Fruit fly (Drosophila melanogaster) whole organism, embryonic: ENCODE results near the gene SP.

Experiments
- Adf1 ChIP-seq: fragments of 200-800 bp; sonication (Bioruptor generic); IDR thresholded peaks from 2 replicates; pipeline ENCODE4 v1.3.6; 2022; ENCODE audit warnings: missing biosample characterization, missing genetic modification characterization
- Blimp-1 ChIP-seq: fragments of 200-800 bp; sonication (Bioruptor generic); optimal IDR thresholded peaks from 3 replicates; lab custom pipeline; 2018; ENCODE audit warnings: missing biosample characterization, missing genetic modification characterization, mild to moderate bottlenecking, moderate library complexity, missing genetic modification reagents
- CG10959 ChIP-seq: fragments of 200-800 bp; sonication (Bioruptor generic); IDR thresholded peaks from 2 replicates; pipeline ENCODE4 v1.3.6; 2022; ENCODE audit warnings: missing biosample characterization, missing genetic modification characterization
- CG10979 ChIP-seq: fragments of 200-800 bp; sonication (Bioruptor generic); optimal IDR thresholded peaks from 2 replicates; lab custom pipeline; 2018; ENCODE audit warnings: missing biosample characterization, mild to moderate bottlenecking, missing genetic modification characterization, moderate library complexity
- CG12071 ChIP-seq: fragments of 200-800 bp; sonication (Bioruptor generic); optimal IDR thresholded peaks from 3 replicates; lab custom pipeline; 2018; ENCODE audit warnings: missing biosample characterization, mild to moderate bottlenecking, missing genetic modification characterization
- CG12219 ChIP-seq: fragments of 200-800 bp; sonication (Bioruptor generic); optimal IDR thresholded peaks from 3 replicates; lab custom pipeline; 2018; ENCODE audit warnings: missing biosample characterization, mild to moderate bottlenecking, missing genetic modification characterization
- CG1647 ChIP-seq: fragments of 200-800 bp; sonication (Bioruptor generic); optimal IDR thresholded peaks from 3 replicates; lab custom pipeline; 2016; ENCODE audit warnings: missing biosample characterization, missing genetic modification characterization
- CG18262 ChIP-seq: fragments of 200-800 bp; optimal IDR thresholded peaks from 3 replicates; lab custom pipeline; 2019; ENCODE audit warnings: missing biosample characterization, mild to moderate bottlenecking, missing genetic modification characterization, moderate library complexity
- CG2712 ChIP-seq: fragments of 200-800 bp; optimal IDR thresholded peaks from 3 replicates; lab custom pipeline; 2019; ENCODE audit warnings: missing biosample characterization, mild to moderate bottlenecking, missing genetic modification characterization, moderate library complexity
- CG30020 ChIP-seq: fragments of 200-800 bp; optimal IDR thresholded peaks from 2 replicates; lab custom pipeline; 2019; ENCODE audit warnings: missing biosample characterization, mild to moderate bottlenecking, missing genetic modification characterization, moderate library complexity
- CG3281 ChIP-seq: fragments of 200-800 bp; sonication (Bioruptor generic); optimal IDR thresholded peaks from 3 replicates; lab custom pipeline; 2017; ENCODE audit warnings: missing biosample characterization, mild to moderate bottlenecking, missing genetic modification characterization
- CG4282 ChIP-seq: fragments of 200-800 bp; sonication (Bioruptor generic); optimal IDR thresholded peaks from 2 replicates; lab custom pipeline; 2016; ENCODE audit warnings: missing biosample characterization, missing genetic modification characterization
- CG4707 ChIP-seq: fragments of 200-800 bp; sonication (Bioruptor generic); optimal IDR thresholded peaks from 2 replicates; lab custom pipeline; 2018; ENCODE audit warnings: missing biosample characterization, mild to moderate bottlenecking, missing genetic modification characterization, moderate library complexity
- CG4820 ChIP-seq: fragments of 200-800 bp; sonication (Bioruptor generic); optimal IDR thresholded peaks from 3 replicates; lab custom pipeline; 2016; ENCODE audit warnings: missing biosample characterization, missing genetic modification characterization
- CG6654 ChIP-seq: fragments of 200-800 bp; sonication (Bioruptor generic); optimal IDR thresholded peaks from 2 replicates; lab custom pipeline; 2017; ENCODE audit warnings: missing biosample characterization, mild to moderate bottlenecking, missing genetic modification characterization
- CG7786 ChIP-seq: fragments of 200-800 bp; sonication (Bioruptor generic); optimal IDR thresholded peaks from 2 replicates; lab custom pipeline; 2016; ENCODE audit warnings: missing biosample characterization, missing genetic modification characterization
- CG7963 ChIP-seq: fragments of 200-800 bp; sonication (Bioruptor generic); IDR thresholded peaks from 3 replicates; pipeline ENCODE4 v1.3.6; 2022; ENCODE audit warnings: missing biosample characterization, missing genetic modification characterization; ENCODE audit not compliant: partially characterized antibody
- CG8478 ChIP-seq: fragments of >200 bp; optimal IDR thresholded peaks from 2 replicates; lab custom pipeline; 2018
- CoRest ChIP-seq: fragments of 200-800 bp; sonication (Bioruptor generic); optimal IDR thresholded peaks from 3 replicates; lab custom pipeline; 2018; ENCODE audit warnings: missing biosample characterization, mild to moderate bottlenecking, missing genetic modification characterization, moderate library complexity
- D ChIP-seq, 2 experiments: fragments of 200-800 bp in 1 of 2; fragments of >200 bp in 1 of 2; sonication (Bioruptor generic) in 1 of 2; optimal IDR thresholded peaks; 2 replicates in 1 of 2; 3 replicates in 1 of 2; lab custom pipeline; 2017; ENCODE audit warnings: mild to moderate bottlenecking in 1 of 2, missing biosample characterization in 1 of 2, missing genetic modification characterization in 1 of 2, missing genetic modification reagents in 1 of 2
- D19A ChIP-seq: fragments of 200-800 bp; optimal IDR thresholded peaks from 3 replicates; lab custom pipeline; 2019; ENCODE audit warnings: missing biosample characterization, mild to moderate bottlenecking, missing genetic modification characterization, moderate library complexity
- Drgx ChIP-seq: fragments of 200-800 bp; sonication (Bioruptor generic); IDR thresholded peaks from 2 replicates; pipeline ENCODE4 v1.3.6; 2022; ENCODE audit warnings: missing biosample characterization, missing genetic modification characterization
- Gsc ChIP-seq: fragments of 200-800 bp; sonication (Bioruptor generic); IDR thresholded peaks from 2 replicates; pipeline ENCODE4 v1.3.6; 2022; ENCODE audit warnings: missing biosample characterization, missing genetic modification characterization
- Hr51 ChIP-seq, 2 experiments: fragments of 200-800 bp; sonication (Bioruptor generic); optimal IDR thresholded peaks; 2 replicates in 1 of 2; 3 replicates in 1 of 2; lab custom pipeline; 2016 to 2018; ENCODE audit warnings: missing biosample characterization in 2 of 2, missing genetic modification characterization in 2 of 2, mild to moderate bottlenecking in 1 of 2, moderate library complexity in 1 of 2
- Hsf ChIP-seq: fragments of 200-800 bp; sonication (Bioruptor generic); optimal IDR thresholded peaks from 3 replicates; lab custom pipeline; 2016; ENCODE audit warnings: missing biosample characterization, missing genetic modification characterization
- Lpt ChIP-seq: fragments of >200 bp; optimal IDR thresholded peaks from 2 replicates; lab custom pipeline; 2018; ENCODE audit warnings: missing biosample characterization, missing genetic modification characterization
- Myb ChIP-seq: fragments of 200-800 bp; sonication (Bioruptor generic); optimal IDR thresholded peaks from 2 replicates; lab custom pipeline; 2016; ENCODE audit warnings: missing biosample characterization, missing genetic modification characterization
- NC2β ChIP-seq: fragments of 200-800 bp; sonication (Bioruptor generic); optimal IDR thresholded peaks from 2 replicates; lab custom pipeline; 2016; ENCODE audit warnings: missing biosample characterization, missing genetic modification characterization
- Nf-YA ChIP-seq: fragments of 200-800 bp; sonication (Bioruptor generic); IDR thresholded peaks from 2 replicates; pipeline ENCODE4 v1.3.6; 2022; ENCODE audit warnings: missing biosample characterization, missing genetic modification characterization
- Ravus ChIP-seq: fragments of 200-800 bp; sonication (Bioruptor generic); IDR thresholded peaks from 2 replicates; pipeline ENCODE4 v1.3.6; 2022; ENCODE audit warnings: missing biosample characterization, missing genetic modification characterization
- Sry-β ChIP-seq: fragments of 200-800 bp; sonication (Bioruptor generic); optimal IDR thresholded peaks from 2 replicates; lab custom pipeline; 2018; ENCODE audit warnings: missing biosample characterization, mild to moderate bottlenecking, missing genetic modification characterization, moderate library complexity
- Xrp1 ChIP-seq: fragments of 200-800 bp; sonication (Bioruptor generic); IDR thresholded peaks from 2 replicates; pipeline ENCODE4 v1.3.6; 2022; ENCODE audit warnings: missing biosample characterization, missing genetic modification characterization
- bcd ChIP-seq: fragments of 200-800 bp; sonication (Bioruptor generic); optimal IDR thresholded peaks from 2 replicates; lab custom pipeline; 2017; ENCODE audit warnings: missing biosample characterization, mild to moderate bottlenecking, missing genetic modification characterization
- eve ChIP-seq, 2 experiments: fragments of >200 bp; optimal IDR thresholded peaks; 2 replicates each; lab custom pipeline; 2017; ENCODE audit warnings: missing biosample characterization in 2 of 2, missing genetic modification characterization in 2 of 2
- ftz-f1 ChIP-seq: fragments of 200-800 bp; sonication (Bioruptor generic); optimal IDR thresholded peaks from 2 replicates; lab custom pipeline; 2016; ENCODE audit warnings: missing biosample characterization, missing genetic modification characterization
- kay ChIP-seq: fragments of 200-800 bp; sonication (Bioruptor generic); optimal IDR thresholded peaks from 2 replicates; lab custom pipeline; 2016; ENCODE audit warnings: missing biosample characterization, missing genetic modification characterization
- knrl ChIP-seq: fragments of 200-800 bp; sonication (Bioruptor generic); IDR thresholded peaks from 3 replicates; pipeline ENCODE4 v1.3.6; 2022; ENCODE audit warnings: missing biosample characterization, missing genetic modification characterization; ENCODE audit not compliant: partially characterized antibody
- lilli ChIP-seq: fragments of 200-800 bp; sonication (Bioruptor generic); optimal IDR thresholded peaks from 3 replicates; lab custom pipeline; 2016; ENCODE audit warnings: missing biosample characterization, missing genetic modification characterization
- luna ChIP-seq: fragments of 200-800 bp; sonication (Bioruptor generic); optimal IDR thresholded peaks from 2 replicates; lab custom pipeline; 2016; ENCODE audit warnings: missing biosample characterization, missing genetic modification characterization
- mam ChIP-seq: fragments of 200-800 bp; sonication (Bioruptor generic); optimal IDR thresholded peaks from 3 replicates; lab custom pipeline; 2016; ENCODE audit warnings: missing biosample characterization, missing genetic modification characterization
- pan ChIP-seq, 4 experiments: fragments of >200 bp in 3 of 4; fragments of 200-800 bp in 1 of 4; sonication (Bioruptor generic) in 1 of 4; optimal IDR thresholded peaks in 3 of 4; IDR thresholded peaks in 1 of 4; 2 replicates each; pipeline versions ENCODE4 v1.3.6 to Lab custom; 2017 to 2022; ENCODE audit warnings: missing biosample characterization in 2 of 4, missing genetic modification characterization in 2 of 4, mixed read lengths in 1 of 4
- pb ChIP-seq: fragments of 200-800 bp; sonication (Bioruptor generic); optimal IDR thresholded peaks from 3 replicates; lab custom pipeline; 2016; ENCODE audit warnings: missing biosample characterization, missing genetic modification characterization
- psq ChIP-seq: fragments of 200-800 bp; sonication (Bioruptor generic); optimal IDR thresholded peaks from 2 replicates; lab custom pipeline; 2017; ENCODE audit warnings: missing biosample characterization, missing genetic modification characterization
- sens ChIP-seq: fragments of 200-800 bp; sonication (Bioruptor generic); peaks from one replicate; lab custom pipeline; 2016; ENCODE audit warnings: missing biosample characterization, missing genetic modification characterization
- sens-2 ChIP-seq: fragments of 200-800 bp; sonication (Bioruptor generic); IDR thresholded peaks from 2 replicates; pipeline ENCODE4 v1.3.6; 2022; ENCODE audit warnings: missing biosample characterization, missing genetic modification characterization
- slbo ChIP-seq: fragments of 200-800 bp; sonication (Bioruptor generic); IDR thresholded peaks from 2 replicates; pipeline ENCODE4 v1.3.6; 2022; ENCODE audit warnings: missing biosample characterization, missing genetic modification characterization
- sqz ChIP-seq: fragments of 200-800 bp; sonication (Bioruptor generic); optimal IDR thresholded peaks from 3 replicates; lab custom pipeline; 2018; ENCODE audit warnings: missing biosample characterization, mild to moderate bottlenecking, missing genetic modification characterization
- tio ChIP-seq: fragments of 200-800 bp; sonication (Bioruptor generic); optimal IDR thresholded peaks from 2 replicates; lab custom pipeline; 2017; ENCODE audit warnings: missing biosample characterization, missing genetic modification characterization, inconsistent platforms
- tup ChIP-seq: fragments of 200-800 bp; sonication (Bioruptor generic); optimal IDR thresholded peaks from 2 replicates; lab custom pipeline; 2016; ENCODE audit warnings: missing biosample characterization, mild to moderate bottlenecking, missing genetic modification characterization, moderate library complexity
- vvl ChIP-seq: fragments of 200-800 bp; sonication (Bioruptor generic); IDR thresholded peaks from 2 replicates; pipeline ENCODE4 v1.3.6; 2022; ENCODE audit warnings: missing biosample characterization, missing genetic modification characterization
- zf30C ChIP-seq: fragments of 200-800 bp; sonication (Bioruptor generic); optimal IDR thresholded peaks from 3 replicates; lab custom pipeline; 2018; ENCODE audit warnings: missing biosample characterization, mild to moderate bottlenecking, missing genetic modification characterization

SP gene

DNA sequence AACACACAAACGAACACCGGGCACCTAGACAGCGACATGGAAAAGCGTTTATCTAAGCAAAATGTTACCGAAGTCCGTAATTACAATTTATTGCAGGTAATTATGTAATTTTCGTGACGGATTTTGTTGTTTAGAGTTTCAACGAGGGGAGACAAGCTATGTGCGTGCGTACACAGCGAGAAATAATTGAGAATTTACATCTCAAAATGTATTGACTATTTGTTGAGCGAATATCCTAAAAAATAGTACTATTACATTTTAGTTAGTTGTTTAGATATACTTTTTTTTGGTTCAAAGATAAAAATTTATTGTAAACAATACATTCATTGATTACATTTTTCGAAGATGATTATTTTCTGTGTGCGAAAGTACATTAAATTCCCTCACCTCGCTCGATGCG lies 39.2 kb upstream of the SP start (continued):
- TF ChIP-seq CG10979 (peak; percentile 57), Myb (GFP tag; lab: Kevin White, UChicago) (no peak), Hsf (GFP tag; lab: Kevin White, UChicago) (peak; percentile 8), Lpt (GFP tag; lab: Kevin White, UChicago) (no peak), Ravus (no peak), CG1647 (no peak), pan (optimal IDR thresholded peaks at IDR 0.05; lab: Kevin White, UChicago) (no peak), pan (GFP tag; optimal IDR thresholded peaks at IDR 0.05 in 1 of 2, IDR thresholded peaks at IDR 0.05 in 1 of 2) (peak in 1 of 2 experiments; percentile 41), Gsc (GFP tag; lab: Robert Waterston, UW) (no peak), CG18262 (peak; percentile 54), Nf-YA (GFP tag; lab: Robert Waterston, UW) (no peak), slbo (GFP tag; lab: Robert Waterston, UW) (peak; percentile 37; the same call in 1 of the 2 replicates), tup (GFP tag; lab: Kevin White, UChicago) (no peak), vvl (peak; percentile 65), mam (peak; percentile 14), knrl (GFP tag; lab: Robert Waterston, UW) (0 out of 3 replicates have a peak, but pooled peaks have one; percentile 23), CG12071 (no peak), CG4707 (GFP tag; lab: Kevin White, UChicago) (no peak), NC2β (GFP tag; lab: Kevin White, UChicago) (no peak), sens (peak; percentile 79), zf30C (GFP tag; lab: Kevin White, UChicago) (peak; percentile 2), D19A (tag; lab: Kevin White, UChicago) (peak; percentile 33), CG6654 (GFP tag; lab: Kevin White, UChicago) (no peak), D (optimal IDR thresholded peaks at IDR 0.05; lab: Kevin White, UChicago) (no peak), D (GFP tag; optimal IDR thresholded peaks at IDR 0.05; lab: Kevin White, UChicago) (no peak), sqz (GFP tag; lab: Kevin White, UChicago) (no peak), CG30020 (tag; lab: Kevin White, UChicago) (no peak), CG3281 (GFP tag; lab: Kevin White, UChicago) (no peak), CoRest (tag; lab: Kevin White, UChicago) (peak; percentile 29), Hr51 (GFP tag; optimal IDR thresholded peaks at IDR 0.05; lab: Kevin White, UChicago) (peak in 1 of 2 experiments; percentile 52), bcd (peak; percentile 4), eve (GFP tag; optimal IDR thresholded peaks at IDR 0.05; lab: Kevin White, UChicago) (peak in 1 of 2 experiments; percentile 77), lilli (GFP tag; lab: Kevin White, UChicago) (peak; percentile 13), Blimp-1 (GFP tag; lab: Kevin White, UChicago) (peak; percentile 35), CG4282 (GFP tag; lab: Kevin White, UChicago) (no peak), Adf1 (no peak), CG12219 (no peak), sens-2 (no peak), CG10959 (GFP tag; lab: Robert Waterston, UW) (0 out of 2 replicates have a peak, but pooled peaks have one; percentile 24), CG7963 (no peak), CG4820 (GFP tag; lab: Kevin White, UChicago) (peak; percentile 12), pb (GFP tag; lab: Kevin White, UChicago) (no peak), Sry-β (no peak), CG7786 (no peak), psq (GFP tag; lab: Kevin White, UChicago) (no peak), ftz-f1 (GFP tag; lab: Kevin White, UChicago) (no peak), kay (no peak), CG2712 (tag; lab: Kevin White, UChicago) (peak; percentile 65), tio (GFP tag; lab: Kevin White, UChicago) (peak; percentile 41), CG8478 (lab: Kevin White, UChicago) (no peak), Xrp1 (GFP tag; lab: Robert Waterston, UW) (peak; percentile 60), Drgx (GFP tag; lab: Robert Waterston, UW) (peak; percentile 49), luna (GFP tag; lab: Kevin White, UChicago) (no peak)
